Fruit fly (Drosophila melanogaster): ENCODE measurements around the gene CG34435.

DNA sequence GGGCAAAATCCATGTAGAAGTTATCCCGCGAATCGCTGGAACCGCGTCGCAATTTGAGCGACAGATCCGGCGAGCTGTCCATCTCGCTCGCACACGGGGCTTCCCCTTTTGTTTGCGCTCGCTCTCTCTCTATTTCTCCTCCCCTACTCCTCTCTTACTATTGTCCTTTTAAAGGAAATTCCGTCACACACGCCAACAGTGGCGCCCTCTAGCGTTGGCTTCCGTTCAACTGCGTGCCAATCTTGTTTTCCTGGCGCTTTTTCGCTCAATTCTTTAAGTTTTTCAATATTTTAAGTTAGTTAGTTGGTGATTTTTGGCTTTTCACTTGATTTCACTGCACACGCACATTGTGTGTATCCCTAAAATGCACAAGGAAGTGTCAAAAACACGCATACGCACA lies 47.7 kb upstream of the CG34435 start:
- no peak for TF ChIP-seq Sox102F (GFP tag; optimal IDR thresholded peaks at IDR 0.05)
- no peak for TF ChIP-seq CG8319 (GFP tag; optimal IDR thresholded peaks at IDR 0.05)
- TF ChIP-seq ss (GFP tag; optimal IDR thresholded peaks at IDR 0.05) = no peak
- no peak for TF ChIP-seq fd59A (GFP tag; optimal IDR thresholded peaks at IDR 0.05)
- TF ChIP-seq CG16779 (tag; optimal IDR thresholded peaks at IDR 0.05) = no peak
- TF ChIP-seq lz (GFP tag; optimal IDR thresholded peaks at IDR 0.05) = no peak
- TF ChIP-seq CG6854 (GFP tag; optimal IDR thresholded peaks at IDR 0.05) = no peak
- no peak for TF ChIP-seq CG6163 (GFP tag; IDR thresholded peaks at IDR 0.05)
- no peak for TF ChIP-seq CG34406 (GFP tag; optimal IDR thresholded peaks at IDR 0.05)
- no peak for TF ChIP-seq Blimp-1 (GFP tag; optimal IDR thresholded peaks at IDR 0.05)
- no peak for TF ChIP-seq CG15336 (GFP tag; IDR thresholded peaks at IDR 0.05)
- TF ChIP-seq Ets96B (tag; optimal IDR thresholded peaks at IDR 0.05) = no peak
